Worm (Caenorhabditis elegans): ENCODE measurements around the gene srxa-13.

srxa-13 gene

DNA sequence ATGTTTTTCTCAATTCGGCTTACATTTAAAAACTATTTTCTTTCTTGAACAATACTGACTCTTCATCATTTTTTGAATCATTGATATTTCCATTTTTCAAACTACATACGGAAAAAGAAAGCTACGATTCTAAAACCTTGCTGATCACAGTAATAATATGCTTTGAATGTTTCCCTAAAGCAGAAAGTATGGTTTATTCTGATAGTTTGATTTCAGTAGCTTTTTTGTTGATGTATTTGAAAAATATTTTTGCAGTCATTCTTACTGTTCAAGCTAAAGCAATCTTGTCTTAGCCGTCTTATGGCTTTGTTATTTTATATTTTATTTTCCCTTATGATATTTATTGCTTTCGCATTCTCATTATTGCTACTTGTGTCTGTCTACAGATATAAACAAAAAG, at the start of gene srxa-13:
Gene srxa-13, plus strand, starts transcription at position 301 of the 400 bp plus-strand sequence.
- TF ChIP-seq unc-62 (GFP tag; optimal IDR thresholded peaks at IDR 0.05) = no peak

DNA sequence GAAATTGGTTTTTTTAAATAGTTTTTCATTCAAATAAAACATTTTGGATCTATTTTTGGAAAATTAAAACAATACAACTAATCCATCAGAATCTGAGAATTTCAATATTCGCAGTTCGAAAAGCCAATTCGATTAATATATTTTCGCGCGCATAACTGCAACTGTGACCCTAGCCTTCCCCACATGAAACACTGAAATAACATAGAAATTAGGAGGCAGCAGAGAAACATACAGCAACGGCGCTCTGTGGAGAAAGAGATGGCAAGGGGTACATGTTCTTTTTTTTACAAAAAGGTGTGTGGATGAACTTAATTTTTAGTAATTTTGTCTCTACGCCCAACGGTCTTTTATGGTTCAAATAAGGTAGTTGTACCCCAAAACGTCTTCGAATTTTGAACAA, 49.4 kb upstream of the srxa-13 start:
- no peak for TF ChIP-seq unc-62 (GFP tag; optimal IDR thresholded peaks at IDR 0.05)

ce11 chrV:13880607-13881006, 49.0 kb upstream of the srxa-13 start, which contains the start of gene T22G5.3:
T22G5.3 (plus strand) TSS chrV:13880907.
- TF ChIP-seq unc-62 (GFP tag; optimal IDR thresholded peaks at IDR 0.05) = no peak

- no peak for TF ChIP-seq unc-62 (GFP tag; optimal IDR thresholded peaks at IDR 0.05)
These were observed 42.2 kb upstream of the srxa-13 start, which contains the start of gene srsx-19 for ce11 chrV:13887358-13887757. srsx-19 (plus strand) TSS chrV:13887658.

DNA sequence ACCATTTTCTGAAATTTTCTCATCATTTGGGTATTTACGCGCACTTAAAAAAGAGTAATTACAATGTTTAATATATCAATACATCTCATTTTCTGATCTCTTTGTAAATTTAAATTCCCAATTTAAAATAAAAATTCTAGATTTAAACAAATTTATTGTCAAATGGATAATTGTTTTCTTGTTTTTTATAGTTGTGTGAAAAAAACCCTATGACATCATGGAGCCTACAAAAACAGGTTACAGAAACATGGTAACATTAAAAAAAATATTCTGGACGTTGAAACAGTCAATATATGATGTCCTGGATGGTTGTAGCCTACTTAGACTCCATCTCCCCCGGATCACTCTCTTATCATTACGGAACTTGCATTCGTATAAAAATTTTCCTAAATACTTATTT, 40.1 kb upstream of the srxa-13 start, which contains the start of gene spp-12:
Gene spp-12, plus strand, starts transcription at position 301 of the 400 bp plus-strand sequence.
- no peak for TF ChIP-seq unc-62 (GFP tag; optimal IDR thresholded peaks at IDR 0.05)

DNA sequence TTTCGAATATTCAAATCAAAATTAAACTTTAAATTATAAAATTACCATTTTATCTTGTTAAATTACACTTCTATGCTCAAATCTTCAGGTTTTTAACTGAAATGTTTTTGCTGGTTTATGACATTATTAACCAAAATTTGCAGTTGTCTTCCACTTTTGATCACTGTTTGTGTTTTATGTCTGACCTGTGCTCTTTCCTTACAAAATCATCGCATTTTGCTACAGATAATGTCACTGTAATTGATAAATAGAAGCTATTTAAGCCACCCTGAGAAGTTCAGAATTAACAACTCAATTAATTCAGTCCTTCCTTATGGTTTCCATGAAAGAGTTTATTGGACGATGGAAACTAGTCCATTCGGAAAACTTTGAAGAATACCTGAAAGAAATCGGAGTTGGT, 39.1 kb upstream of the srxa-13 start, which contains the start of gene lbp-8:
Gene lbp-8, plus strand, starts transcription at position 301 of the 400 bp plus-strand sequence.
- TF ChIP-seq unc-62 (GFP tag; optimal IDR thresholded peaks at IDR 0.05) = no peak

DNA sequence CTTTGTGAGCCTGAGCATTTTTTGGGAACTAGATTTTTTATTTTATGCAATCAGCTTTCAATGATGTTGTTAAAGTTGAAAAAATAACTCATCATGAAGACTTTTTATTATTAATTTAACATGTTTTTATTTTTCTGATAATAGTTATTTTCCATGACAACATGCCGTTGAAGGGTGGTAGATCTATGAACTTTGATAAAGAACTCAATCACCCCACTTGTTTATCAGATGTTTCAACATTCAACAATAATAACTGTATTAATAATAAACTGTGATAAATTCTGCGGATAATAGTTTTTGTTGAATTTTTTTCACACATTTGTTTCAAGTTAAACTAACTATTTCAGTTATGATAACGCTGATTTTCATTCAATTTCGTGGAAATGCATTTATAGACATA, 38.1 kb upstream of the srxa-13 start:
- TF ChIP-seq unc-62 (GFP tag; optimal IDR thresholded peaks at IDR 0.05) = no peak

DNA sequence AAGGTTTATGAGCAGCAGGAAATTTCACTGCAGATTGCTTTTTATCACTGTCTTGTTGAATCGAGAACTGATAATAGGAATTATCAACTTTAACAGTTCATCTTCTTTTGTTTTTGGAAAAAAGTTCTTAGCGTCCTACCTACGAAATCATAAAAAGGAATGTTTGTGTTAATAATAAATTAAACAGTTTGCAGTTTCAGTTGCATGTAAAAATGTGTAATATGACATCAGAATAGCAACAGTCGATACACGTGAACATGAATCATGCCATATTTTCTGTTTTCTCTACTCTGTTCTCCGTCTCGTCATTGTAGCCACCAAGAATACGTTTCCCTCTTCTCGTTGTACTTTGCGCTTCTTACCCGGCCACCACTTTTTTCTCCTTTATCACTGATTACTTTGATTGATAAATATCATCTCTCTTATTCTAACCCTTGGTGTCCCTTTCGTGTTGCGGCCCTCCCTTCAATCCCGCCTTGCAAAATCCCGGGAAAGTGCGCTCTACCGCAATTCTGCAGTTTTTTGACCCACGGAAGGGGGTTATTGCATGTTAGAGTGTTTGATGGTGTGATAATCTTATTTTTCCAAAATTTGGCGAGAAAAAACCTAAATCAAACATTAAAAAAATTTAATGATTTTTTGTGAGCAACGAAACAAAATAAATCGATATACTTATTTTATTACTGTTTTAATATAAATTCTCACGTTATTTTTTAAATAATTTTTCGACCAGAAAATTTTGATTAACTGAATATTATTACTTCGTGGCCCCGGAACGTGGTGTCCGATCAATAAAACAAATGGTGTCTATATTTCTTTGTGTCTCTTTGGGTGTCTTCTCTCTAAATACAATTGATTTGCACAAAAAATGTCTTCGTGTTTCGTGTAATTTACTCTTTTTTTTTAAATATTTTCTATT, 36.9 kb upstream of the srxa-13 start, which contains the start of gene sptl-3:
Gene sptl-3, plus strand, starts transcription at position 869 of the 919 bp plus-strand sequence.
- TF ChIP-seq unc-62 (GFP tag; optimal IDR thresholded peaks at IDR 0.05) = no peak

- TF ChIP-seq unc-62 (GFP tag; optimal IDR thresholded peaks at IDR 0.05) = no peak
These were observed 36.0 kb upstream of the srxa-13 start for ce11 chrV:13893583-13893982.

ce11 chrV:13898356-13898755, 31.2 kb upstream of the srxa-13 start, which contains the start of gene cyp-35C1:
cyp-35C1 (minus strand) TSS chrV:13898487.
- TF ChIP-seq unc-62 (GFP tag; optimal IDR thresholded peaks at IDR 0.05) = no peak

ce11 chrV:13899213-13899612, 30.4 kb upstream of the srxa-13 start, which contains the start of gene oac-3:
oac-3 (plus strand) TSS chrV:13899513.
- no peak for TF ChIP-seq unc-62 (GFP tag; optimal IDR thresholded peaks at IDR 0.05)

DNA sequence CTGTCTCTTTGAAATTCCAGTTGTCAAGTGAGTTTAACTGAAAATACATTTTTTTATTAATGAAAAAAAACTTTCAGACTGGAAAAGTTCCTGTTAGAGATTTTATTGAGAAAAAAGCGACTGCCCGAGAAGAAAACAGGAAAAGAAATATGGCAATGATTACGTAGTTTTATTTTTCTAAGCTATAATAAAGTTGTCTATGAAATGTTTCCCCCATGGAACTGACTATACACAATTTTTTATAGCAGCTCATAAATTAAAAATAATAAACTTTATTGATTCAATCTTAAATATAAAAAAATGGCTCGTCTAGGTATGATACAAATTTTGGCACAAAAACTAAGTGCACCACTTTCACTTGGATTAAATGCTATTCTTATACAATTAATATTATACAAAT, 27.1 kb upstream of the srxa-13 start, which contains the start of gene C06B3.1:
Gene C06B3.1, plus strand, starts transcription at position 301 of the 400 bp plus-strand sequence.
- TF ChIP-seq unc-62 (GFP tag; optimal IDR thresholded peaks at IDR 0.05) = no peak

- no peak for TF ChIP-seq unc-62 (GFP tag; optimal IDR thresholded peaks at IDR 0.05)
These were observed 25.2 kb upstream of the srxa-13 start, which contains the start of gene stdh-3 for ce11 chrV:13904446-13904845. stdh-3 (plus strand) TSS chrV:13904611.

DNA sequence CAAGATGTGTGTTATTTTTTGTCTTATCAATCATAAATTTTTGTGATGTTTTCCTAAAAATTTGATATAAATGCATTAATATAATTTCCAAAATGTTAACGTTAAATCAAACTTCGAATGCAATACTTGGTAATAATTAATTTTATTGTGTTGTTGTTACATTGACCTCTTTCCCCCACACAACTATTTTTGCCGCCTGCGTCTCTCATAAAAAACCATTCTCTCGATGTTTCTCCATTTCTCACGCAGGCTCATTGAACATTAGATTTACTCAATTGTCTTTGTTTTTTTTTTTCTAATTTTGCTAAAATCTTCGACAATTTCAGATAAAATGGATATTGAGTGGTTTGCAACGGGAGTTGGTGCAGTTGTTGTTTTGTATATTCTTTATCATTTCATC, 23.4 kb upstream of the srxa-13 start, which contains the start of gene stdh-1:
Gene stdh-1, plus strand, starts transcription at position 327 of the 400 bp plus-strand sequence.
- TF ChIP-seq unc-62 (GFP tag; optimal IDR thresholded peaks at IDR 0.05) = no peak

DNA sequence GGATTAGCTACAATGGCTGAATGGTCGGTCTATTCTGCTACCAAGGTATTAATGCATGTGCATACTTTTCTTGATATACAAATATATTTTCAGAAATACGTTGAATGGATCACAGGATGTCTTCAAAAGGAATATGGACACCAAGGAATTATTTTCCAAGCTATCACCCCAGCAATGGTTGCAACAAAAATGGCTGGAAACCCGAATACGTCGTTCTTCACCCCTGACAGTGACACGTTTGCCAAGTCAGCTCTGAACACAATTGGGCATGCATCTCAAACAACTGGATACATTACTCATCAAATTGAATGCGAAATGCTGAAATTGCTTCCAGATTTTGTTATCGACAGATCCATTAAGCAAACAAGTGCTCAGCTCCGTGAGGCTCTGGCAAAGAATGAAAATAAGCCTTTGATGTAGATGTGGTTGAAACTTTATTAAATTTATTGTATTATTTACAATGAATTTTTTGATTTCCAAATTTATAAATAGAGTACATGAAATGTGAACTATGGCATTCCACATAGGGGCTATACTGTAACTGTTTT, 22.0 kb upstream of the srxa-13 start:
- no peak for TF ChIP-seq unc-62 (GFP tag; optimal IDR thresholded peaks at IDR 0.05)

Data from whole organism, dauer.